Fruit fly (Drosophila melanogaster): ENCODE data around the gene promL.

promL gene

dm6 chr3L:3078398-3079155 is 48.9 kb downstream of the promL start (continued):
- TF ChIP-seq CG12391 (tag; optimal IDR thresholded peaks at IDR 0.05) (peak; percentile 45), Six4 (GFP tag; optimal IDR thresholded peaks at IDR 0.05) (peak; percentile 20), H15 (GFP tag; IDR thresholded peaks at IDR 0.05) (no peak), lilli (GFP tag; optimal IDR thresholded peaks at IDR 0.05) (peak; percentile 26), CG11398 (GFP tag; optimal IDR thresholded peaks at IDR 0.05) (no peak), CG12071 (GFP tag; optimal IDR thresholded peaks at IDR 0.05) (peak; percentile 81), Hmx (GFP tag; optimal IDR thresholded peaks at IDR 0.05) (peak; percentile 19), CG10209 (GFP tag; optimal IDR thresholded peaks at IDR 0.05) (peak; percentile 47), CG8478 (optimal IDR thresholded peaks at IDR 0.05) (no peak), gce (GFP tag; IDR thresholded peaks at IDR 0.05) (no peak), toy (GFP tag; IDR thresholded peaks at IDR 0.05) (no peak), Asciz (GFP tag; optimal IDR thresholded peaks at IDR 0.05) (peak; percentile 77), CG4404 (GFP tag; IDR thresholded peaks at IDR 0.05) (no peak), CG12659 (GFP tag; optimal IDR thresholded peaks at IDR 0.05) (peak; percentile 16), CG42726 (GFP tag; IDR thresholded peaks at IDR 0.05; ENCODE audit: partially characterized antibody) (no peak), Hr39 (optimal IDR thresholded peaks at IDR 0.05) (no peak), CG11504 (tag; optimal IDR thresholded peaks at IDR 0.05) (peak; percentile 71), Gsc (GFP tag; IDR thresholded peaks at IDR 0.05) (no peak), CG16813 (GFP tag; IDR thresholded peaks at IDR 0.05; ENCODE audit: partially characterized antibody) (no peak), hb (GFP tag; IDR thresholded peaks at IDR 0.05; ENCODE audit: partially characterized antibody) (no peak), Dip2 (GFP tag; IDR thresholded peaks at IDR 0.05) (no peak), ftz-f1 (GFP tag; optimal IDR thresholded peaks at IDR 0.05) (no peak), ab (GFP tag; optimal IDR thresholded peaks at IDR 0.05) (no peak), Hmr (GFP tag; optimal IDR thresholded peaks at IDR 0.05) (peak; percentile 69), ken (GFP tag; IDR thresholded peaks at IDR 0.05) (no peak), MTF-1 (GFP tag; optimal IDR thresholded peaks at IDR 0.05; ENCODE audit: borderline replicate concordance) (peak; percentile 16), MBD-R2 (GFP tag; IDR thresholded peaks at IDR 0.05) (peak; percentile 19; the same call in 1 of the 2 replicates), Oli (tag; optimal IDR thresholded peaks at IDR 0.05) (peak; percentile 68), CG33557 (GFP tag; optimal IDR thresholded peaks at IDR 0.05) (no peak), Lhr (GFP tag; optimal IDR thresholded peaks at IDR 0.05) (no peak), nau (GFP tag; optimal IDR thresholded peaks at IDR 0.05) (peak; percentile 73), rib (GFP tag; IDR thresholded peaks at IDR 0.05) (no peak), dati (GFP tag; IDR thresholded peaks at IDR 0.05) (no peak), CG14710 (tag; optimal IDR thresholded peaks at IDR 0.05) (peak; percentile 1), CG17802 (tag; optimal IDR thresholded peaks at IDR 0.05) (no peak), inv (GFP tag; IDR thresholded peaks at IDR 0.05; ENCODE audit: partially characterized antibody) (no peak), CG43689 (GFP tag; IDR thresholded peaks at IDR 0.05) (no peak), CG4820 (GFP tag; optimal IDR thresholded peaks at IDR 0.05) (peak; percentile 7), tll (GFP tag; optimal IDR thresholded peaks at IDR 0.05) (no peak), usp (GFP tag; optimal IDR thresholded peaks at IDR 0.05) (no peak), CG6683 (GFP tag; optimal IDR thresholded peaks at IDR 0.05) (peak; percentile 47), CG32532 (GFP tag; IDR thresholded peaks at IDR 0.05) (peak; percentile 13; the same call in 1 of the 2 replicates), CG7745 (tag; optimal IDR thresholded peaks at IDR 0.05) (no peak), CG2678 (tag; optimal IDR thresholded peaks at IDR 0.05) (peak; percentile 68), CG7556 (GFP tag; optimal IDR thresholded peaks at IDR 0.05) (peak; percentile 48), Blimp-1 (GFP tag; optimal IDR thresholded peaks at IDR 0.05) (peak; percentile 5), BtbVII (GFP tag; optimal IDR thresholded peaks at IDR 0.05) (peak; percentile 30), Trl (optimal IDR thresholded peaks at IDR 0.05) (no peak), Trl (GFP tag; optimal IDR thresholded peaks at IDR 0.05) (peak; percentile 38), tin (GFP tag; optimal IDR thresholded peaks at IDR 0.05) (peak; percentile 47)
